Fruit fly (Drosophila melanogaster) whole organism: Measurements from ENCODE around the gene CG5381.
A peak's percentile ranks its signal among the peaks of the same experiment; 100 is the strongest.

Source experiments
- CG8478 ChIP-seq: fragments of >200 bp; optimal IDR thresholded peaks from 2 replicates; lab custom pipeline; 2018; ENCODE audit warnings: inconsistent platforms
- Dll ChIP-seq: fragments of >200 bp; optimal IDR thresholded peaks from 2 replicates; lab custom pipeline; 2017
- EcR ChIP-seq, 2 experiments: fragments of >200 bp; optimal IDR thresholded peaks; 2 replicates each; lab custom pipeline; 2017; ENCODE audit warnings: missing biosample characterization in 2 of 2, missing genetic modification characterization in 2 of 2, missing genetic modification reagents in 2 of 2
- pan ChIP-seq: fragments of >200 bp; optimal IDR thresholded peaks from 2 replicates; lab custom pipeline; 2017
- psq ChIP-seq: fragments of >200 bp; optimal IDR thresholded peaks from 2 replicates; lab custom pipeline; 2017
- usp ChIP-seq: fragments of >200 bp; optimal IDR thresholded peaks from 2 replicates; lab custom pipeline; 2017; ENCODE audit warnings: missing biosample characterization, missing genetic modification characterization, mixed read lengths

CG5381 gene

dm6 chr2L:10339212-10339721 is 16.4 kb upstream of the CG5381 start, which contains the start of gene SamDC:
Gene SamDC, plus strand, starts transcription at chr2L:10339457.
- TF ChIP-seq Dll (lab: Kevin White, UChicago): no peak
- no peak for TF ChIP-seq EcR (GFP tag; optimal IDR thresholded peaks at IDR 0.05; lab: Kevin White, UChicago)

- TF ChIP-seq CG8478 (peak; percentile 74), usp (no peak)
Measured at dm6 chr2L:10334854-10335277, 12.0 kb upstream of the CG5381 start.

- TF ChIP-seq EcR (GFP tag; optimal IDR thresholded peaks at IDR 0.05; lab: Kevin White, UChicago): no peak
- TF ChIP-seq Dll (lab: Kevin White, UChicago): no peak
- TF ChIP-seq psq: no peak
- TF ChIP-seq CG8478: no peak
Measured at dm6 chr2L:10334213-10334612, 11.3 kb upstream of the CG5381 start.

DNA sequence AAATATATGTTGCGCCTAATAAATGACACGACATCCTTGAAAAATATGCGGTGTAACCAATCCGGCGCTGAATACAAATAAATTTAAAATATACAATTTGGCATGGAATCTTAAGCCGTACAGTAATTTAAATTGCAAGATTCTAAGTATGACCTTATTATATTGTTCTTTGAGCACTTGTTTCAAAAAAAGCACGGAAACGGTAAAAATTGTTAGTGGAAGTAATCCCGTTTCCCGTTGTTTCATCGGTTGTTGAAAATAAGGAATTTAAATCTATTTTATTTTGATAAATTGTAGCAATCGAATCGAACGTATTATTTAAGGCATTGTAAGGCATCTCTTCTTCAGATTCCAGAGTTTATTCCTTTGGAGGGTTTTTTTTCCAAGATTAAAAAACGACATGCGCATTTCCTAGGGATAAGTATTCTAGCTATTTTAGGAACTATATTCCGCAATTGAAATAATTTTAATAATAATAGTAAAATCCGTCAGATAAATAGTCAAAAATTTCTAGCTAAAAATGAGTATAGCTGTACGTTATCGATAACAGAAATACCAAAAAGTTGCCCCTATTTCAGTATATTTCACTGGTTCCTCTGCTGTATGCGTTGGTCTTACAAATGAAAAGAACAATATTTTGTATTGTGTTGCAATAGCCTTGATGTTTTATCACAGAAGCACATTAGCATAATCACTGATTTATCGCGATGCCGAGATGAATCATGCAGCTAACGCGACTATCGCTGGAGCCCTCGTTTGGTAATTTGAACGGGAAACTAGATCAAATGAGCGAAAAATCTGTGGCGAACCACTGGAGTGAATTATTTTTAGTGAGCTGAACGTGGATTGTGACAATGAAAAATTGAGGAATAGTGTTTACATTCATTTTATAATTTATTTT is 10.4 kb upstream of the CG5381 start, which contains the start of gene GATAd:
Gene GATAd, plus strand, starts transcription at position 644 of the 901 bp plus-strand sequence.
- TF ChIP-seq pan (lab: Kevin White, UChicago): no peak

dm6 chr2L:10331066-10331847 is 8.4 kb upstream of the CG5381 start, which contains the start of the genes Schip1 and Cox10:
Gene Schip1, minus strand, starts transcription at chr2L:10331116.
Gene Cox10, plus strand, starts transcription at chr2L:10331471.
- TF ChIP-seq usp: no peak
- TF ChIP-seq pan (lab: Kevin White, UChicago): no peak
- TF ChIP-seq CG8478: no peak
- no peak for TF ChIP-seq psq

dm6 chr2L:10327790-10328189 is 4.9 kb upstream of the CG5381 start, which contains the start of gene RnrL:
Gene RnrL, minus strand, starts transcription at chr2L:10327943.
- TF ChIP-seq EcR (GFP tag; optimal IDR thresholded peaks at IDR 0.05; lab: Kevin White, UChicago): no peak
- TF ChIP-seq Dll (lab: Kevin White, UChicago): no peak
- TF ChIP-seq psq: no peak
- no peak for TF ChIP-seq pan (lab: Kevin White, UChicago)
- no peak for TF ChIP-seq CG8478
- no peak for TF ChIP-seq usp

- TF ChIP-seq Dll (lab: Kevin White, UChicago): no peak
- TF ChIP-seq usp: no peak
- TF ChIP-seq CG8478: no peak
- no peak for TF ChIP-seq pan (lab: Kevin White, UChicago)
- no peak for TF ChIP-seq psq
- TF ChIP-seq EcR (GFP tag; optimal IDR thresholded peaks at IDR 0.05; lab: Kevin White, UChicago): no peak
Measured at dm6 chr2L:10322176-10322575, 726 bp downstream of the CG5381 start, which contains the start of gene CG4995. Gene CG4995, plus strand, starts transcription at chr2L:10322476.

DNA sequence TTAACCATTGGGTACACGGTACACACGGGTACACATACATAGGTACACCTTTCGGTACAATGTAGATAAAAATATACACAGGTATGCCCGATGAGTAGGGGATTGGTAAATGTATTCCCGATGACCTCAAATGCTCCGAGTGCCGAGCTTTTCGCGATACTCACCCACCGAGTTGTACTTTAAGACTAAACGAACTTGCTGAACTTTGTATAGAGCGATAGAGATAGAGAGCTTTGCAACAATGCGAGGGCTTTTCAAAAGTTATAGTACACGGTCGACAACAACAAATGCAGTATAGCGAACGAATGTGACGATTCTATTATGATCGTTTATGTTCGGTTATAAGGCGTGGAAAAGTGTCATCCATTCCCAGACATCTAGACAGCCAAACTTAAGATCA is 1.3 kb downstream of the CG5381 start:
- TF ChIP-seq EcR (GFP tag; optimal IDR thresholded peaks at IDR 0.05; lab: Kevin White, UChicago) (peak in 1 of 2 experiments; percentile 41), Dll (lab: Kevin White, UChicago) (no peak), pan (lab: Kevin White, UChicago) (no peak)

DNA sequence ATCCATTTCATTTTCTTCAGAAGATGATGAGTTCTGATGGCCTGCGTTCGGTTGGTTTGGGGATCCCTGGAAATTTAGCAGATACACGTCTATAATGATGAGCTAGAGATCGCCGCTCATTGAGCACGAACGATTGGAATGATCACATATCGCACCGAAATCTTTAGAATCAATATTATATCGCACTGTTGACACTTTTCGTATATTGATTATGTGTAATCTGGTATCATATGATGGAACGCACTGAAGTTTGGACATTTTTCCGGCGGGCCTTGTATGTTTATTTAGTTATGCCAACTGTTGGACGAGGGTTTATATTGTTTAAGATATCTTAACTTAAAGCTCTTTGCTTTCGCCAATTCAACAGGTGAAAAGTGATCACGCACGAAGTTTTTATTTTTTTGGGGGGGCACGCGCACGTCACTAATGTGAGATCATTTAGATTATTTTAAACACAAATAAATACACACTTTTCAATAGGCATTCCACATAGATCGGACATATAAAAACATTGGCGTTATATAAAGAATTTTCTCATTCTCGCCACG is 1.8 kb downstream of the CG5381 start:
- TF ChIP-seq Dll (lab: Kevin White, UChicago) (no peak), CG8478 (no peak)

dm6 chr2L:10320174-10320775 is 2.6 kb downstream of the CG5381 start:
- TF ChIP-seq EcR (GFP tag; optimal IDR thresholded peaks at IDR 0.05; lab: Kevin White, UChicago): no peak
- TF ChIP-seq Dll (lab: Kevin White, UChicago): no peak
- no peak for TF ChIP-seq CG8478
- TF ChIP-seq pan (lab: Kevin White, UChicago): no peak
- TF ChIP-seq usp: no peak
- no peak for TF ChIP-seq psq

- no peak for TF ChIP-seq psq
- no peak for TF ChIP-seq pan (lab: Kevin White, UChicago)
- no peak for TF ChIP-seq CG8478
- TF ChIP-seq EcR (GFP tag; optimal IDR thresholded peaks at IDR 0.05; lab: Kevin White, UChicago): no peak
- no peak for TF ChIP-seq Dll (lab: Kevin White, UChicago)
- no peak for TF ChIP-seq usp
Measured at dm6 chr2L:10315888-10316287, 7.0 kb downstream of the CG5381 start.
